Worm (Caenorhabditis elegans) whole organism, L3 larva: ENCODE measurements around the gene chk-2.
A peak's percentile ranks its signal among the peaks of the same experiment; 100 is the strongest.

Experiments used
- ZK546.5 ChIP-seq: sonication (generic microtip); optimal IDR thresholded peaks from 2 replicates; lab custom pipeline; 2017; ENCODE audit warnings: missing biosample characterization, missing genetic modification characterization
- aly-2 ChIP-seq: fragments of 150-350 bp; optimal IDR thresholded peaks from 2 replicates; lab custom pipeline; 2014; ENCODE audit warnings: missing biosample characterization, missing genetic modification characterization
- ceh-28 ChIP-seq: fragments of 150-350 bp; optimal IDR thresholded peaks from 2 replicates; lab custom pipeline; 2014; ENCODE audit warnings: missing biosample characterization, missing genetic modification reagents, missing genetic modification characterization
- ceh-82 ChIP-seq: fragments of 150-350 bp; optimal IDR thresholded peaks from 2 replicates; lab custom pipeline; 2014; ENCODE audit warnings: missing biosample characterization, missing genetic modification characterization
- ceh-9 ChIP-seq: sonication (generic microtip); optimal IDR thresholded peaks from 2 replicates; lab custom pipeline; 2018; ENCODE audit warnings: missing biosample characterization, missing genetic modification characterization
- daf-12 ChIP-seq: fragments of 150-350 bp; optimal IDR thresholded peaks from 2 replicates; lab custom pipeline; 2014; ENCODE audit warnings: missing biosample characterization, missing genetic modification reagents, missing genetic modification characterization
- egl-5 ChIP-seq: fragments of 150-350 bp; optimal IDR thresholded peaks from 2 replicates; lab custom pipeline; 2017; ENCODE audit warnings: missing biosample characterization, missing genetic modification reagents, missing genetic modification characterization, inconsistent platforms
- elt-2 ChIP-seq: sonication (generic microtip); optimal IDR thresholded peaks from 2 replicates; lab custom pipeline; 2016; ENCODE audit warnings: missing genetic modification reagents, mild to moderate bottlenecking, missing genetic modification characterization, missing compliant biosample characterization
- fkh-2 ChIP-seq: fragments of 150-350 bp; optimal IDR thresholded peaks from 2 replicates; lab custom pipeline; 2014; ENCODE audit warnings: missing biosample characterization, missing genetic modification reagents, missing genetic modification characterization
- fos-1 ChIP-seq: fragments of 150-350 bp; optimal IDR thresholded peaks from 2 replicates; lab custom pipeline; 2014; ENCODE audit warnings: missing biosample characterization, missing genetic modification characterization
- hmg-11 ChIP-seq: sonication (generic microtip); optimal IDR thresholded peaks from 2 replicates; lab custom pipeline; 2016; ENCODE audit warnings: missing genetic modification characterization, missing compliant biosample characterization
- jun-1 ChIP-seq: fragments of 150-350 bp; optimal IDR thresholded peaks from 2 replicates; lab custom pipeline; 2014; ENCODE audit warnings: missing biosample characterization, missing genetic modification reagents, missing genetic modification characterization
- lin-15B ChIP-seq: fragments of 150-350 bp; optimal IDR thresholded peaks from 2 replicates; lab custom pipeline; 2014; ENCODE audit warnings: missing biosample characterization, missing genetic modification characterization
- lin-39 ChIP-seq: fragments of 150-350 bp; optimal IDR thresholded peaks from 2 replicates; lab custom pipeline; 2018; ENCODE audit warnings: missing biosample characterization, missing genetic modification reagents, missing genetic modification characterization
- lsy-12 ChIP-seq: sonication (generic microtip); optimal IDR thresholded peaks from 2 replicates; lab custom pipeline; 2016; ENCODE audit warnings: mild to moderate bottlenecking, missing genetic modification characterization, missing compliant biosample characterization
- mml-1 ChIP-seq: fragments of 150-350 bp; sonication (generic microtip); optimal IDR thresholded peaks from 3 replicates; lab custom pipeline; 2014; ENCODE audit warnings: missing biosample characterization, missing genetic modification characterization
- nfya-1 ChIP-seq: sonication (generic microtip); optimal IDR thresholded peaks from 2 replicates; lab custom pipeline; 2017; ENCODE audit warnings: missing genetic modification characterization, mild to moderate bottlenecking, missing compliant biosample characterization, antibody characterized with exemption, moderate library complexity; ENCODE audit not compliant: insufficient read depth
- nhr-11 ChIP-seq: fragments of 150-350 bp; optimal IDR thresholded peaks from 2 replicates; lab custom pipeline; 2014; ENCODE audit warnings: missing biosample characterization, missing genetic modification characterization
- nhr-237 ChIP-seq: fragments of 150-350 bp; optimal IDR thresholded peaks from 2 replicates; lab custom pipeline; 2014; ENCODE audit warnings: missing biosample characterization, missing genetic modification characterization
- nhr-25 ChIP-seq: sonication (generic microtip); optimal IDR thresholded peaks from 2 replicates; lab custom pipeline; 2017; ENCODE audit warnings: missing biosample characterization, missing genetic modification characterization
- nhr-67 ChIP-seq: fragments of 150-350 bp; optimal IDR thresholded peaks from 2 replicates; lab custom pipeline; 2014; ENCODE audit warnings: missing biosample characterization, missing genetic modification characterization
- nhr-76 ChIP-seq: fragments of 150-350 bp; sonication (generic microtip); optimal IDR thresholded peaks from 5 replicates; lab custom pipeline; 2014; ENCODE audit warnings: missing biosample characterization, missing genetic modification characterization
- pha-4 ChIP-seq: fragments of 150-350 bp; optimal IDR thresholded peaks from 2 replicates; lab custom pipeline; 2014; ENCODE audit warnings: missing biosample characterization, missing genetic modification reagents, missing genetic modification characterization
- pqm-1 ChIP-seq: fragments of 150-350 bp; optimal IDR thresholded peaks from 2 replicates; lab custom pipeline; 2017; ENCODE audit warnings: missing biosample characterization, missing genetic modification characterization, inconsistent platforms
- sea-2 ChIP-seq: fragments of 150-350 bp; sonication (generic microtip); optimal IDR thresholded peaks from 4 replicates; lab custom pipeline; 2014; ENCODE audit warnings: missing biosample characterization, missing genetic modification reagents, missing genetic modification characterization
- skn-1 ChIP-seq: fragments of 150-350 bp; optimal IDR thresholded peaks from 2 replicates; lab custom pipeline; 2014; ENCODE audit warnings: missing biosample characterization, missing genetic modification characterization
- snpc-4 ChIP-seq: fragments of 150-350 bp; optimal IDR thresholded peaks from 2 replicates; lab custom pipeline; 2014; ENCODE audit warnings: missing biosample characterization, missing genetic modification characterization
- unc-39 ChIP-seq: sonication (generic microtip); optimal IDR thresholded peaks from 4 replicates; lab custom pipeline; 2017; ENCODE audit warnings: missing biosample characterization, missing genetic modification characterization
- zag-1 ChIP-seq: fragments of 150-350 bp; optimal IDR thresholded peaks from 2 replicates; lab custom pipeline; 2014; ENCODE audit warnings: missing biosample characterization, missing genetic modification characterization
- ztf-11 ChIP-seq: fragments of 150-350 bp; optimal IDR thresholded peaks from 2 replicates; lab custom pipeline; 2014; ENCODE audit warnings: missing biosample characterization, missing genetic modification characterization
- ztf-4 ChIP-seq: fragments of 150-350 bp; optimal IDR thresholded peaks from 2 replicates; lab custom pipeline; 2014; ENCODE audit warnings: missing biosample characterization, missing genetic modification characterization

The chk-2 gene

DNA sequence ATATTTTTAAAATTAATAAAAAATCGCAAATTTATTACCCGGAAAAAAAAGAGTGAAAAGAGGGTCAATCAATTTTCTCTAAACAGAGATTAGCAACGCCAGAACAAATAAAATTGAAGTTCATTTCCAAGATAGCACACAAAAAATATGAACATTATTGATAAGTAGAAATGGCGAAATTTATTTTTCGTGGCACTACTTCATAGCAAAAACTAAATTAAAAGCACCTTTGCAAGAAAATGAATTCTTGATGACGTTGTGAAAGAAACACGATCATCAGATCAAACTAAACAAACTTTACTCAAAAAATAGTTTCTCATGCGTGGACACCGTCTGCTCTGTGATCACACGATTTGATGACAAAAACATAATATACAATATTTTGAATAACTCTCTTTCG, 6.8 kb upstream of the chk-2 start, which contains the start of gene Y60A3A.16:
Gene Y60A3A.16, minus strand, starts transcription at position 101 of the 400 bp plus-strand sequence.
- TF ChIP-seq nhr-67 (no peak), daf-12 (tag; lab: Kevin White, UChicago) (no peak), ztf-11 (tag; lab: Kevin White, UChicago) (no peak), lin-15B (tag; lab: Kevin White, UChicago) (no peak), ceh-9 (tag; lab: Kevin White, UChicago) (no peak), unc-39 (tag; lab: Kevin White, UChicago) (no peak), jun-1 (tag; lab: Kevin White, UChicago) (no peak), nhr-11 (no peak), nhr-237 (tag; lab: Kevin White, UChicago) (no peak), pqm-1 (no peak), lin-39 (tag; lab: Kevin White, UChicago) (no peak), ceh-28 (tag; lab: Kevin White, UChicago) (no peak), nhr-25 (no peak), fos-1 (tag; lab: Kevin White, UChicago) (no peak), egl-5 (tag; lab: Kevin White, UChicago) (no peak)

DNA sequence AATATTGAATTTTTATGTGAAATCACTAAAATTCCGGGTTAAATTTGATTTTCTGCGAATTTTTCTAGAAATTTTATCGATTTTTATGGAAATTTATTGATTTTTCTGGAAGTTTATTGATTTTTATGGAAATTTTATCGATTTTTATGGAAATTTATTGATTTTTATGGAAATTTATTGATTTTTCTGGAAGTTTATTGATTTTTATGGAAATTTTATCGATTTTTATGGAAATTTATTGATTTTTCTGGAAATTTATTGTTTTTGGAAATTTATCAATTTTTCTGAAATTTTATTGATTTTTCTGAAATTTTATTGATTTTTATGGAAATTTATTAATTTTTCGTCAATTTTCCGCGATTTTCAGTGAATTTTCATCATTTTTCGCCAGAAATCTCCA, 6.4 kb downstream of the chk-2 start:
- TF ChIP-seq ceh-28 (tag; lab: Kevin White, UChicago), result peak; percentile 70

DNA sequence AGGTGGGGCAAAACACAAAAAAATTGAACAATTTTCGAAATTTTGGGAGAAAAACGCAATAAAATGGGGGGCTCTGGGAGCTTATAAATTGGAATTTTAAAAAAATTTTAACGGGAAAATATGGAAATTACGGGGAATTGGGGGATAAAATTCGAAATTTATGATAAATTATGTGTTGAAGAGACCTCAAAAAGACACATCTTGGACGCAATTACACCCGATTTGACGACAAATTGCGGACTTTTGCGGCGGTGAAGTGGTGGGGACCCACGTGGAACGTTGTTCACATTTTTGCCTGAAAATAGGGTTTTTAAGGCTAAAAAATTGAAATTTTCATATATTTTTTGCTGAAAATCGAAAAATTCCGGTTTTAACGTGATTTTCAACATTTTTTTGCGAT, 7.0 kb downstream of the chk-2 start:
- TF ChIP-seq lsy-12 (tag; lab: Kevin White, UChicago) (no peak), egl-5 (tag; lab: Kevin White, UChicago) (no peak), hmg-11 (tag; lab: Kevin White, UChicago) (peak; percentile 43), ztf-4 (tag; lab: Kevin White, UChicago) (no peak), nhr-76 (no peak), pha-4 (tag; lab: Kevin White, UChicago) (peak; percentile 20), nhr-11 (no peak), jun-1 (tag; lab: Kevin White, UChicago) (no peak), nfya-1 (tag; lab: Kevin White, UChicago) (peak; percentile 22), sea-2 (GFP tag; lab: Kevin White, UChicago) (no peak), mml-1 (no peak)

DNA sequence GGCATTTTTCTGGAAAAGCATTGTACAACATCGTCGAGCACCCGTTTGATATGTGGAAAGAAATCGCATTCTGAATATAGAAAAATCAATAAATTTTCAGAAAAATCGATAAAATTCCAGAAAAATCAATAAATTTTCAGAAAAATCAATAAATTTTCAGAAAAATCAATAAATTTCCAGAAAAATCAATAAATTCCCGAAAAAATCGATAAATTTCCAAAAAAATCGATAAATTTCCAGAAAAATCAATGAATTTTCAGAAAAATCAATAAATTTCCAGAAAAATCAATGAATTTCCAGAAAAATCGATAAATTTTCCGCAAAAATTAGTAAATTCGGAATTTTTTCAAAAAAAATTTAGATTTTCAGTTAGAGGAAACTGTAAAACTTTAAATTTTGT, 8.5 kb downstream of the chk-2 start, which contains the start of gene fars-2:
Gene fars-2, minus strand, starts transcription at position 70 of the 400 bp plus-strand sequence.
- no peak for TF ChIP-seq snpc-4 (tag; lab: Kevin White, UChicago)
- TF ChIP-seq elt-2 (tag; lab: Kevin White, UChicago), result no peak
- no peak for TF ChIP-seq nhr-237 (tag; lab: Kevin White, UChicago)
- TF ChIP-seq pqm-1, result no peak
- no peak for TF ChIP-seq ceh-9 (tag; lab: Kevin White, UChicago)
- peak; percentile 91 for TF ChIP-seq ceh-28 (tag; lab: Kevin White, UChicago)
- TF ChIP-seq ztf-11 (tag; lab: Kevin White, UChicago), result no peak

DNA sequence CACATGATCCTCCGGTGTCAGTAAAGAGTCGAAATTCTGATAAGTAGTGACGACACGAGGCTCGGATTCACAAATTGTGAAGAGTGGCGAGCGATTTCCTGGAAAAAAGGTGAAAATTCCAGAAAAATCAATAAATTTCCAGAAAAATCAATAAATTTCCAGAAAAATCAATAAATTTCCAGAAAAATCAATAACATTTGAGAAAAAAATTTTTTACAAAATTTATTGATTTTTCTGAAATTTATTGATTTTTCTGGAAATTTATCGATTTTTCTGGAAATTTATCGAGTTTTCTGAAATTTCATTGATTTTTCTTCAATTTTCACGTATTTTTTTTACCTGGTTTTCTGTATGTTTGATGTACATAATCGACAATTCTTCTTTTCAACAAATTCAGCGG, 9.8 kb downstream of the chk-2 start:
- TF ChIP-seq fkh-2 (tag; lab: Kevin White, UChicago), result no peak
- peak; percentile 82 for TF ChIP-seq ceh-28 (tag; lab: Kevin White, UChicago)
- TF ChIP-seq, all 47 proteins: peak for 1

DNA sequence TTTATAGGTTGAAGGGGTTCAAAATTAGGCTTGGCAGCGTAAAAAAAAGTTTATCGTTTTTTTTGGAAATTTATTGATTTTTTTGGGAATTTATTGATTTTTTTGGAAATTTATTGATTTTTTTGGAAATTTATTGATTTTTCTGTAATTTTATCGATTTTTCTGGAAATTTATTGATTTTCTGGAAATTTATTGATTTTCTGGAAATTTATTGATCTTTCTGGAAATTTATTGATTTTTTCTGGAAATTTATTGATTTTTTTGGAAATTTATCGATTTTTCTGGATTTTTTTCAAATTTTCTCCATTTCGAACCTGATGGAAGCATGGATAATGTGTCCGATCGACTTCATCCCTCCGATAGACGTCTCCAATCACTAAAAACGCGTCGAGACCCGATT, 11.0 kb downstream of the chk-2 start:
- TF ChIP-seq nfya-1 (tag; lab: Kevin White, UChicago), result no peak
- TF ChIP-seq ceh-28 (tag; lab: Kevin White, UChicago), result peak; percentile 92
- TF ChIP-seq skn-1, result no peak
- TF ChIP-seq ceh-82 (tag; lab: Kevin White, UChicago), result no peak

DNA sequence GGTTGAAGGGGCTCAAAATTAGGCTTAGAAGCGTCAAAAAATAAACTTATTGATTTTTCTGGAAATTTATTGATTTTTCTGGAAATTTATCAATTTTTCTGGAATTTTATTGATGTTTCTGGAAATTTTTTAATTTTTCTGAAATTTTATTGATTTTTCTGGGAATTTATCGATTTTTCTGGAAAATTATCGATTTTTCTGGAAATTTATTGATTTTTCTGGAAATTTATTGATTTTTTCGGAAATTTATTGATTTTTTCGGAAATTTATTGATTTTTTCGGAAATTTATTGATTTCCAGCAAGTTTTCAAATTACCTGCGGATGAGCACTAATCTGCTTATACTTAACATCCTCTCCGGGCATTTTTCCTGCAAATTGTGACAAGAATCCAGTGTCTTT, 14.0 kb downstream of the chk-2 start:
- no peak for TF ChIP-seq zag-1 (tag; lab: Kevin White, UChicago)
- TF ChIP-seq ceh-28 (tag; lab: Kevin White, UChicago), result peak; percentile 87
- no peak for TF ChIP-seq ZK546.5 (tag; lab: Kevin White, UChicago)
- no peak for TF ChIP-seq aly-2 (tag; lab: Kevin White, UChicago)
- TF ChIP-seq, all 47 proteins: peak for 1
